Worm (Caenorhabditis elegans): ENCODE measurements around the gene srlf-24.

The srlf-24 gene

ce11 chrIV:11118837-11119491 is 13.3 kb upstream of the srlf-24 start, which contains the start of the genes imp-2 and enpl-1:
Gene imp-2 (minus strand): TSS chrIV:11118887.
Gene enpl-1 (plus strand): TSS chrIV:11119298.
- peak; percentile 70 to 97 for TF ChIP-seq mdl-1 (tag; optimal IDR thresholded peaks at IDR 0.05)
- peak; percentile 25 for TF ChIP-seq nhr-23 (tag; optimal IDR thresholded peaks at IDR 0.05)
- no peak for TF ChIP-seq aly-2 (tag; optimal IDR thresholded peaks at IDR 0.05)
- peak; percentile 34 for TF ChIP-seq ZK546.5 (tag; optimal IDR thresholded peaks at IDR 0.05)
- peak; percentile 90 to 96 for TF ChIP-seq lsy-2 (tag; optimal IDR thresholded peaks at IDR 0.05)
- peak; percentile 74 for TF ChIP-seq sem-4 (tag; optimal IDR thresholded peaks at IDR 0.05)
- peak; percentile 21 for TF ChIP-seq nhr-237 (tag; optimal IDR thresholded peaks at IDR 0.05)
- peak; percentile 43 for TF ChIP-seq nhr-10 (tag; optimal IDR thresholded peaks at IDR 0.05)
- peak; percentile 91 for TF ChIP-seq F13H6.1 (tag; optimal IDR thresholded peaks at IDR 0.05)
- TF ChIP-seq lin-39 (tag; optimal IDR thresholded peaks at IDR 0.05) = no peak
- TF ChIP-seq ztf-1 (GFP tag; conservative IDR thresholded peaks at IDR 0.05) = no peak
- TF ChIP-seq nhr-129 (tag; optimal IDR thresholded peaks at IDR 0.05) = peak; percentile 94
- TF ChIP-seq egl-27 (tag; optimal IDR thresholded peaks at IDR 0.05) = peak; percentile 82
- TF ChIP-seq nhr-25 (tag; optimal IDR thresholded peaks at IDR 0.05) = peak; percentile 78
- TF ChIP-seq lin-13 (GFP tag; optimal IDR thresholded peaks at IDR 0.05) = peak; percentile 88
- peak; percentile 98 for TF ChIP-seq zag-1 (tag; optimal IDR thresholded peaks at IDR 0.05)
- peak; percentile 81 for TF ChIP-seq sma-9 (GFP tag; optimal IDR thresholded peaks at IDR 0.05)
- no peak for TF ChIP-seq sma-9 (tag; optimal IDR thresholded peaks at IDR 0.05)
- peak; percentile 34 for TF ChIP-seq snpc-4 (tag; optimal IDR thresholded peaks at IDR 0.05)
- TF ChIP-seq nhr-21 (tag; optimal IDR thresholded peaks at IDR 0.05) = peak; percentile 83
- TF ChIP-seq lin-11 (tag; optimal IDR thresholded peaks at IDR 0.05) = peak; percentile 93
- peak; percentile 86 for TF ChIP-seq fos-1 (tag; optimal IDR thresholded peaks at IDR 0.05)
- TF ChIP-seq ceh-16 (tag; optimal IDR thresholded peaks at IDR 0.05) = peak; percentile 31
- no peak for TF ChIP-seq ama-1 (optimal IDR thresholded peaks at IDR 0.05)
- TF ChIP-seq crh-2 (tag; optimal IDR thresholded peaks at IDR 0.05) = peak; percentile 98
- peak; percentile 69 for TF ChIP-seq ztf-4 (tag; optimal IDR thresholded peaks at IDR 0.05)
- peak; percentile 71 for TF ChIP-seq nhr-6 (tag; optimal IDR thresholded peaks at IDR 0.05)
- peak; percentile 62 for TF ChIP-seq nhr-77 (tag; optimal IDR thresholded peaks at IDR 0.05)
- peak; percentile 89 for TF ChIP-seq mab-5 (tag; optimal IDR thresholded peaks at IDR 0.05)
- TF ChIP-seq alr-1 (tag; optimal IDR thresholded peaks at IDR 0.05) = no peak
- TF ChIP-seq nhr-12 (tag; optimal IDR thresholded peaks at IDR 0.05) = no peak
- peak; percentile 89 for TF ChIP-seq sma-3 (GFP tag; optimal IDR thresholded peaks at IDR 0.05)
- TF ChIP-seq skn-1 (tag; optimal IDR thresholded peaks at IDR 0.05) = no peak
- TF ChIP-seq blmp-1 (tag; optimal IDR thresholded peaks at IDR 0.05; ENCODE audit: insufficient read depth) = peak; percentile 10
- TF ChIP-seq elt-1 (tag; optimal IDR thresholded peaks at IDR 0.05) = no peak
- TF ChIP-seq nhr-11 (tag; optimal IDR thresholded peaks at IDR 0.05) = no peak
- TF ChIP-seq unc-55 (GFP tag; optimal IDR thresholded peaks at IDR 0.05) = peak; percentile 92
- peak; percentile 89 for TF ChIP-seq C34F6.9 (tag; optimal IDR thresholded peaks at IDR 0.05)
- peak; percentile 34 for TF ChIP-seq Y55F3AM.14 (GFP tag; optimal IDR thresholded peaks at IDR 0.05)
- peak; percentile 85 for TF ChIP-seq gmeb-1 (tag; optimal IDR thresholded peaks at IDR 0.05)

DNA sequence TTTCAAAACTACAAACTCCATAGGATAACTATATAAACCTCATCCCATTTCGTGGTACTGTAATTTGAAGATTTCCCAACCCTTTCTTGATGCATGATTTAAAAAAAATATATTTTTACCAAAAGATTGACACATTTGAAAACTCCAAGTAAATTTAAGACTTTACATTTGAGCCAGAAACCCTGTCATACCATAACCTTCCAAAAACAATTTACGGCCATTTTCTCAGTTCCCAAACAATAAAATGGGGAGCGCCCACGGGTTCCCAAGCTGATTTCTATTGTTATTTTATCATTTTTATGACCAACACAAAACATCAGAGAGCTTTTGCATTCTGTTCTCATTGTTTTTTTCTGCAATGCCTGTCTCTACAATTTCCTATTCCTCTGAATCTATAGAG is 7.0 kb upstream of the srlf-24 start, which contains the start of gene clc-9:
TSS of gene clc-9 (plus strand) at position 301 of the 400 bp plus-strand sequence.
- TF ChIP-seq nhr-10 (tag; optimal IDR thresholded peaks at IDR 0.05) = no peak
- no peak for TF ChIP-seq lsy-2 (tag; optimal IDR thresholded peaks at IDR 0.05)
- TF ChIP-seq ztf-4 (tag; optimal IDR thresholded peaks at IDR 0.05) = no peak
- TF ChIP-seq sem-4 (tag; optimal IDR thresholded peaks at IDR 0.05) = no peak
- TF ChIP-seq dmd-4 (tag; optimal IDR thresholded peaks at IDR 0.05) = no peak
- no peak for TF ChIP-seq mab-5 (tag; optimal IDR thresholded peaks at IDR 0.05)
- TF ChIP-seq mdl-1 (tag; optimal IDR thresholded peaks at IDR 0.05) = no peak
- no peak for TF ChIP-seq nhr-6 (tag; optimal IDR thresholded peaks at IDR 0.05)
- TF ChIP-seq ceh-82 (tag; optimal IDR thresholded peaks at IDR 0.05) = no peak
- TF ChIP-seq ceh-16 (tag; optimal IDR thresholded peaks at IDR 0.05) = no peak

Measured in whole organism, L2 larva.